Worm (Caenorhabditis elegans): ENCODE results near the gene srj-22.

- no peak for TF ChIP-seq ceh-8 (GFP tag; optimal IDR thresholded peaks at IDR 0.05)
- no peak for TF ChIP-seq skn-1 (tag; optimal IDR thresholded peaks at IDR 0.05)
- TF ChIP-seq lir-3 (tag; optimal IDR thresholded peaks at IDR 0.05; ENCODE audit: poor library complexity) = no peak
- TF ChIP-seq snpc-4 (tag; optimal IDR thresholded peaks at IDR 0.05) = no peak
- TF ChIP-seq nhr-11 (tag; optimal IDR thresholded peaks at IDR 0.05) = no peak
- TF ChIP-seq pag-3 (tag; optimal IDR thresholded peaks at IDR 0.05; ENCODE audit: borderline replicate concordance, insufficient read depth) = no peak
- TF ChIP-seq egl-13 (tag; optimal IDR thresholded peaks at IDR 0.05) = no peak
Observed at ce11 chrV:10693749-10694148, 49.8 kb downstream of the srj-22 start.

All from whole organism, L1 larva.